Worm (Caenorhabditis elegans) whole organism, L4 larva: Measurements from ENCODE around the gene K04G7.1.

Experiments used
- F10B5.3 ChIP-seq: sonication (generic microtip); optimal IDR thresholded peaks from 2 replicates; lab custom pipeline; 2016; ENCODE audit warnings: mild to moderate bottlenecking, missing genetic modification characterization, missing compliant biosample characterization
- F37D6.2 ChIP-seq: sonication (generic microtip); optimal IDR thresholded peaks from 2 replicates; lab custom pipeline; 2016; ENCODE audit warnings: mild to moderate bottlenecking, missing genetic modification characterization, missing compliant biosample characterization
- Y5F2A.4 ChIP-seq: fragments of 200-800 bp; sonication (Bioruptor generic); optimal IDR thresholded peaks from 2 replicates; lab custom pipeline; 2018; ENCODE audit warnings: mild to moderate bottlenecking, missing genetic modification characterization, missing compliant biosample characterization
- Y75B8A.6 ChIP-seq: fragments of 200-800 bp; sonication (Bioruptor generic); IDR thresholded peaks from 2 replicates; pipeline ENCODE4 v1.3.6; 2022; ENCODE audit warnings: missing genetic modification reagents, missing genetic modification characterization, missing compliant biosample characterization
- ama-1 ChIP-seq: fragments of 150-350 bp; optimal IDR thresholded peaks from 2 replicates; lab custom pipeline; 2014; ENCODE audit warnings: inconsistent platforms, mixed read lengths
- arid-1 ChIP-seq: fragments of 200-800 bp; sonication (Bioruptor generic); conservative IDR thresholded peaks from 2 replicates; pipeline ENCODE4 v1.3.6; 2022; ENCODE audit warnings: missing genetic modification reagents, missing genetic modification characterization, missing compliant biosample characterization
- attf-4 ChIP-seq: sonication (generic microtip); optimal IDR thresholded peaks from 3 replicates; lab custom pipeline; 2017; ENCODE audit warnings: missing biosample characterization, missing genetic modification characterization
- ceh-20 ChIP-seq: fragments of 200-800 bp; sonication (Bioruptor generic); IDR thresholded peaks from 2 replicates; pipeline ENCODE4 v1.3.6; 2022; ENCODE audit warnings: missing genetic modification reagents, missing genetic modification characterization, missing compliant biosample characterization
- ceh-28 ChIP-seq: fragments of 150-350 bp; optimal IDR thresholded peaks from 2 replicates; lab custom pipeline; 2014; ENCODE audit warnings: missing biosample characterization, missing genetic modification reagents, missing genetic modification characterization
- ceh-62 ChIP-seq: sonication (generic microtip); optimal IDR thresholded peaks from 2 replicates; lab custom pipeline; 2017; ENCODE audit warnings: missing biosample characterization, missing genetic modification characterization
- ceh-82 ChIP-seq: sonication (generic microtip); optimal IDR thresholded peaks from 2 replicates; lab custom pipeline; 2017; ENCODE audit warnings: missing biosample characterization, missing genetic modification characterization
- ces-1 ChIP-seq: fragments of 150-350 bp; sonication (generic microtip); optimal IDR thresholded peaks from 4 replicates; lab custom pipeline; 2014; ENCODE audit warnings: missing biosample characterization, missing genetic modification reagents, missing genetic modification characterization
- dmd-6 ChIP-seq: fragments of 200-800 bp; sonication (Bioruptor generic); IDR thresholded peaks from 2 replicates; pipeline ENCODE4 v1.3.6; 2022; ENCODE audit warnings: missing genetic modification reagents, missing genetic modification characterization, missing compliant biosample characterization
- dpl-1 ChIP-seq: fragments of 150-350 bp; optimal IDR thresholded peaks from 2 replicates; lab custom pipeline; 2014; ENCODE audit warnings: missing biosample characterization, missing genetic modification reagents, missing genetic modification characterization
- fkh-10 ChIP-seq: fragments of 150-350 bp; optimal IDR thresholded peaks from 2 replicates; lab custom pipeline; 2014; ENCODE audit warnings: missing biosample characterization, missing genetic modification reagents, missing genetic modification characterization
- fos-1 ChIP-seq: fragments of 150-350 bp; optimal IDR thresholded peaks from 2 replicates; lab custom pipeline; 2014; ENCODE audit warnings: missing biosample characterization, missing genetic modification characterization
- hlh-11 ChIP-seq: fragments of 200-800 bp; sonication (Bioruptor generic); optimal IDR thresholded peaks from 2 replicates; lab custom pipeline; 2018; ENCODE audit warnings: mild to moderate bottlenecking, missing genetic modification characterization, missing compliant biosample characterization
- hlh-30 ChIP-seq: sonication (generic microtip); optimal IDR thresholded peaks from 2 replicates; lab custom pipeline; 2017; ENCODE audit warnings: antibody characterized with exemption, mild to moderate bottlenecking, missing genetic modification characterization, missing compliant biosample characterization; ENCODE audit not compliant: insufficient read depth
- hmg-1.1 ChIP-seq: fragments of 200-800 bp; sonication (Bioruptor generic); IDR thresholded peaks from 2 replicates; pipeline ENCODE4 v1.3.6; 2022; ENCODE audit warnings: missing genetic modification reagents, missing genetic modification characterization, missing compliant biosample characterization
- lin-13 ChIP-seq: fragments of 150-350 bp; optimal IDR thresholded peaks from 2 replicates; lab custom pipeline; 2014; ENCODE audit warnings: missing biosample characterization, missing genetic modification reagents, missing genetic modification characterization
- lin-15B ChIP-seq: fragments of 150-350 bp; sonication (generic microtip); optimal IDR thresholded peaks from 3 replicates; lab custom pipeline; 2014; ENCODE audit warnings: missing biosample characterization, missing genetic modification characterization
- lin-38 ChIP-seq: fragments of 200-800 bp; sonication (Bioruptor generic); IDR thresholded peaks from 2 replicates; pipeline ENCODE4 v1.3.6; 2022; ENCODE audit warnings: missing genetic modification reagents, missing genetic modification characterization, missing compliant biosample characterization
- lir-3 ChIP-seq: sonication (generic microtip); optimal IDR thresholded peaks from 2 replicates; lab custom pipeline; 2016; ENCODE audit warnings: mild to moderate bottlenecking, missing genetic modification characterization, missing compliant biosample characterization
- lsy-2 ChIP-seq, 2 experiments: fragments of 150-350 bp in 1 of 2; sonication (generic microtip) in 1 of 2; optimal IDR thresholded peaks; 2 replicates each; lab custom pipeline; 2014 to 2017; ENCODE audit warnings: missing biosample characterization in 2 of 2, missing genetic modification characterization in 2 of 2
- madf-9 ChIP-seq: fragments of 200-800 bp; sonication (Bioruptor generic); conservative IDR thresholded peaks from 2 replicates; pipeline ENCODE4 v1.3.6; 2022; ENCODE audit warnings: missing genetic modification reagents, missing genetic modification characterization, missing compliant biosample characterization
- mdl-1 ChIP-seq, 2 experiments: fragments of 150-350 bp in 1 of 2; sonication (generic microtip) in 1 of 2; optimal IDR thresholded peaks; 2 replicates each; lab custom pipeline; 2014 to 2017; ENCODE audit warnings: missing biosample characterization in 2 of 2, missing genetic modification characterization in 2 of 2
- mdt-29 ChIP-seq: fragments of 200-800 bp; sonication (Bioruptor generic); IDR thresholded peaks from 2 replicates; pipeline ENCODE4 v1.3.6; 2022; ENCODE audit warnings: missing genetic modification reagents, missing genetic modification characterization, missing compliant biosample characterization
- mep-1 ChIP-seq: fragments of 150-350 bp; sonication (generic microtip); optimal IDR thresholded peaks from 3 replicates; lab custom pipeline; 2014; ENCODE audit warnings: missing biosample characterization, missing genetic modification characterization
- nhr-102 ChIP-seq: sonication (generic microtip); optimal IDR thresholded peaks from 2 replicates; lab custom pipeline; 2016; ENCODE audit warnings: mild to moderate bottlenecking, missing genetic modification characterization, moderate library complexity, missing compliant biosample characterization
- nhr-11 ChIP-seq: fragments of 150-350 bp; optimal IDR thresholded peaks from 2 replicates; lab custom pipeline; 2014; ENCODE audit warnings: missing biosample characterization, missing genetic modification characterization
- nhr-111 ChIP-seq: fragments of 200-800 bp; sonication (Bioruptor generic); optimal IDR thresholded peaks from 2 replicates; lab custom pipeline; 2018; ENCODE audit warnings: mild to moderate bottlenecking, missing genetic modification characterization, missing compliant biosample characterization
- nhr-237 ChIP-seq: sonication (generic microtip); optimal IDR thresholded peaks from 2 replicates; lab custom pipeline; 2017; ENCODE audit warnings: missing biosample characterization, missing genetic modification characterization
- nhr-41 ChIP-seq: fragments of 200-800 bp; sonication (Bioruptor generic); IDR thresholded peaks from 2 replicates; pipeline ENCODE4 v1.3.6; 2022; ENCODE audit warnings: missing genetic modification reagents, missing genetic modification characterization, missing compliant biosample characterization
- nhr-42 ChIP-seq: fragments of 200-800 bp; sonication (Bioruptor generic); IDR thresholded peaks from 2 replicates; pipeline ENCODE4 v1.3.6; 2022; ENCODE audit warnings: missing genetic modification characterization, missing compliant biosample characterization
- nhr-77 ChIP-seq: fragments of 150-350 bp; optimal IDR thresholded peaks from 2 replicates; lab custom pipeline; 2014; ENCODE audit warnings: missing biosample characterization, missing genetic modification characterization
- pqm-1 ChIP-seq: sonication (generic microtip); optimal IDR thresholded peaks from 2 replicates; lab custom pipeline; 2017; ENCODE audit warnings: missing biosample characterization, missing genetic modification characterization
- saeg-2 ChIP-seq: fragments of 200-800 bp; sonication (Bioruptor generic); IDR thresholded peaks from 2 replicates; pipeline ENCODE4 v1.3.6; 2022; ENCODE audit warnings: missing genetic modification reagents, missing genetic modification characterization, missing compliant biosample characterization
- set-16 ChIP-seq: fragments of 200-800 bp; sonication (Bioruptor generic); IDR thresholded peaks from 2 replicates; pipeline ENCODE4 v1.3.6; 2022; ENCODE audit warnings: missing genetic modification reagents, missing genetic modification characterization, missing compliant biosample characterization
- snpc-4 ChIP-seq: fragments of 150-350 bp; optimal IDR thresholded peaks from 2 replicates; lab custom pipeline; 2014; ENCODE audit warnings: missing biosample characterization, missing genetic modification characterization
- spr-1 ChIP-seq: sonication (generic microtip); optimal IDR thresholded peaks from 2 replicates; lab custom pipeline; 2016; ENCODE audit warnings: mild to moderate bottlenecking, missing genetic modification characterization, missing compliant biosample characterization
- spr-3 ChIP-seq: fragments of 200-800 bp; sonication (Bioruptor generic); optimal IDR thresholded peaks from 2 replicates; lab custom pipeline; 2018; ENCODE audit warnings: mild to moderate bottlenecking, missing genetic modification characterization, missing compliant biosample characterization
- tag-97 ChIP-seq: fragments of 200-800 bp; sonication (Bioruptor generic); IDR thresholded peaks from 2 replicates; pipeline ENCODE4 v1.3.6; 2022; ENCODE audit warnings: missing genetic modification characterization, missing compliant biosample characterization
- tra-1 ChIP-seq: fragments of 200-800 bp; sonication (Bioruptor generic); IDR thresholded peaks from 2 replicates; pipeline ENCODE4 v1.3.6; 2022; ENCODE audit warnings: missing genetic modification reagents, missing genetic modification characterization, missing compliant biosample characterization
- unc-130 ChIP-seq: sonication (generic microtip); optimal IDR thresholded peaks from 2 replicates; lab custom pipeline; 2016; ENCODE audit warnings: missing genetic modification reagents, missing genetic modification characterization, missing compliant biosample characterization
- vab-7 ChIP-seq: fragments of 200-800 bp; sonication (Bioruptor generic); IDR thresholded peaks from 2 replicates; pipeline ENCODE4 v1.3.6; 2022; ENCODE audit warnings: missing genetic modification reagents, missing genetic modification characterization, missing compliant biosample characterization
- zip-2 ChIP-seq: fragments of 150-350 bp; optimal IDR thresholded peaks from 2 replicates; lab custom pipeline; 2014; ENCODE audit warnings: missing biosample characterization, missing genetic modification characterization

K04G7.1 gene

DNA sequence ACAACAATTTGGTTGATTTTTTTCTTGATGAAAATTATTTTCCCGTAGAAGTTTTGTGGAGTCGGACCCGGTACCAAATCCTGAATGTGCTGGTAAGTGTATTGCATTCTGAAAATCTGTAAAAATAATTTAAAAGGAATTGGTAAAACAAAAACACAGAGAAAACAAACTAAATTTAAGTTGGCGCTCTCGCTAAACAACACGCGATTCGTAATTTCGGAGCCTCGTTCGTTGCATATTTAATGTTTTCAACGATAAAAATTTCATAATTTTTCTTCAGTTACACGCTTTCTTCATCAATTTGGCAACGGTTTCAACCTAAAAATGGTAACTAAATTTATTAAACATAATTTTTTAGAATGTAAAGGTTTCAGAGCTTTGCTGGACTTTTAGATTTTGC lies 29.0 kb upstream of the K04G7.1 start, which contains the start of the genes pot-1 and ggtb-1 (continued):
- TF ChIP-seq nhr-111 (no peak), ces-1 (no peak), lsy-2 (tag; optimal IDR thresholded peaks at IDR 0.05; lab: Kevin White, UChicago) (peak in 1 of 2 experiments; percentile 37), ceh-82 (tag; lab: Kevin White, UChicago) (no peak), nhr-41 (GFP tag; lab: Robert Waterston, UW) (no peak), ceh-62 (no peak), set-16 (GFP tag; lab: Robert Waterston, UW) (no peak), vab-7 (no peak), lir-3 (tag; lab: Kevin White, UChicago) (no peak), Y5F2A.4 (GFP tag; lab: Kevin White, UChicago) (no peak), lin-38 (no peak), spr-1 (tag; lab: Kevin White, UChicago) (no peak), mep-1 (tag; lab: Kevin White, UChicago) (no peak), attf-4 (tag; lab: Kevin White, UChicago) (no peak)

DNA sequence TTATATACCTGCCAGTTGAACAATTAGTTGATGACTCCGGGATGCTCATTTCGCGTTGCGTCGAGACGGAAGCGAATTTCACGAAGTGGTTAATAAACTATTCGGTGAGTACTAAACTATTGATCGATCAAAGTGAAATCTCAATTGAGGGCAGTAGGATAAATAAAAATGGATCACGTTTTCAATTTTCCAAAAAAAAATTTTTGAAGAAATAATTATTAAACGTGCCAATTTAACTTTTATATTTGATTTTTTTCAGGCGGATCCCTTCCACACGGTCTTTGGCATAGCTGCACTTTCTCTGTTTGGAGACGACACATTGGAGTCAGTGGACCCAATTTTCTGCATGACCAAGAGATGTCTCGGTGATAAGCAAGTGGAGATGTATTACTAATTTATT lies 26.5 kb upstream of the K04G7.1 start, which contains the start of gene B0280.17:
Gene B0280.17, minus strand, starts transcription at position 101 of the 400 bp plus-strand sequence.
- TF ChIP-seq nhr-77: no peak
- no peak for TF ChIP-seq hmg-1.1 (GFP tag; lab: Robert Waterston, UW)
- TF ChIP-seq saeg-2 (GFP tag; lab: Robert Waterston, UW): no peak
- TF ChIP-seq pqm-1 (tag; lab: Kevin White, UChicago): no peak
- TF ChIP-seq zip-2: no peak
- no peak for TF ChIP-seq tag-97 (GFP tag; lab: Robert Waterston, UW)
- TF ChIP-seq arid-1 (GFP tag; lab: Robert Waterston, UW): no peak
- no peak for TF ChIP-seq Y75B8A.6 (GFP tag; lab: Robert Waterston, UW)
- TF ChIP-seq mep-1 (tag; lab: Kevin White, UChicago): no peak
- no peak for TF ChIP-seq fos-1 (tag; lab: Kevin White, UChicago)
- TF ChIP-seq nhr-42 (GFP tag; lab: Robert Waterston, UW): no peak
- no peak for TF ChIP-seq madf-9 (GFP tag; lab: Robert Waterston, UW)
- TF ChIP-seq F10B5.3: no peak
- TF ChIP-seq nhr-11 (tag; lab: Kevin White, UChicago): no peak

DNA sequence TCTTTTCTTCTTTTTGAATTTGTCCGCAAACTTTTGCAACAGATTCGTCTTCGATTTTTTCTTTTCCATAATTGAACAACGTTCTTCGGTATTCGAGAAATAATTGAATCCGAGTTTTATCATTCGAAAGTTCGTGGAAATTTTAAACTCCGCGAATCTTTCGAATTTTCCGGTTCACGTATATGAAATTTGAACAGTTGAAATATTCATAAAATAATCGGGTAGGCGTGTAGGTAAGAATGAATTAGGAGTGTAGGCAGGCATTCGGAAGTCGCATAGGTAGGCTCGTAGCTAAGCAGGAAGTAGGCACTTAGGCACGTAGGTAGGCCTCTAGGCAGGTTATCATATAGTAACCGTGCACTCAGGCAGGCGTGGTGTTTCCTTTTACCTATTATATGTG lies 24.3 kb upstream of the K04G7.1 start, which contains the start of gene B0280.11:
Gene B0280.11, minus strand, starts transcription at position 101 of the 400 bp plus-strand sequence.
- no peak for TF ChIP-seq ceh-28 (tag; lab: Kevin White, UChicago)
- TF ChIP-seq lin-13 (GFP tag; lab: Kevin White, UChicago): no peak
- TF ChIP-seq dmd-6 (GFP tag; lab: Robert Waterston, UW): no peak

DNA sequence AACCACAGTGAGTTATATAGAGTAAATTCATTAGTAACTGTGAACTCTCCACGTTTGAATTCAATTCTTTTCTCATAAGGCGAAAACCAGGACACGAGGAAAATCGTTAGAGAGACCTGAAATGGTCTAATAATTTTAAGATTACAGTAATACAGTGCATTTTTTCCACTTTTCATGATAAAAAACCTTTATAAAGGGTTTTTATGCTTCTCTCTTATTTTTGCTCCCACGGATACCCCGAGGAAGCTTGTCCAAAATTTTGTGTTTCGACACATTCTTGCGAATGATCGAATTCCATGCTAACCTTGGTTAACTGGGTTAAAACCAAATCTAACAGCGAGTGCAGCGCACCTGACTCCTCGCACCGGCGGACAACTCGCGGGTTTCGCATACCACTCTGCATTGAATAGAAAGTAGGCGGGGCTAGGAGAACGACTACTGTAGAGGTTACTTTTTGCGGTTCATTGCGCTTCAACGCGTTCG lies 22.2 kb upstream of the K04G7.1 start:
- TF ChIP-seq ceh-28 (tag; lab: Kevin White, UChicago) (no peak), spr-3 (GFP tag; lab: Kevin White, UChicago) (no peak), hlh-11 (peak; percentile 33), ama-1 (lab: Kevin White, UChicago) (peak; percentile 69), lir-3 (tag; lab: Kevin White, UChicago) (no peak), hmg-1.1 (GFP tag; lab: Robert Waterston, UW) (no peak), fkh-10 (GFP tag; lab: Kevin White, UChicago) (no peak), nhr-237 (tag; lab: Kevin White, UChicago) (no peak), hlh-30 (tag; lab: Kevin White, UChicago) (peak; percentile 32), mdt-29 (GFP tag; lab: Robert Waterston, UW) (peak; percentile 80), mdl-1 (tag; optimal IDR thresholded peaks at IDR 0.05; lab: Kevin White, UChicago) (no peak), ceh-20 (GFP tag; lab: Robert Waterston, UW) (no peak), nhr-11 (tag; lab: Kevin White, UChicago) (no peak), F37D6.2 (tag; lab: Kevin White, UChicago) (no peak), nhr-102 (peak; percentile 57), lin-15B (tag; lab: Kevin White, UChicago) (no peak), F10B5.3 (peak; percentile 24), dpl-1 (GFP tag; lab: Kevin White, UChicago) (peak; percentile 12), tra-1 (GFP tag; lab: Robert Waterston, UW) (no peak), fos-1 (tag; lab: Kevin White, UChicago) (no peak), spr-1 (tag; lab: Kevin White, UChicago) (no peak), unc-130 (GFP tag; lab: Kevin White, UChicago) (peak; percentile 35), snpc-4 (tag; lab: Kevin White, UChicago) (peak; percentile 82), Y75B8A.6 (GFP tag; lab: Robert Waterston, UW) (no peak)
